Worm (Caenorhabditis elegans): ENCODE results near the gene frm-7.

The frm-7 gene

ce11 chrV:12299244-12299766 lies 3.0 kb upstream of the frm-7 start:
- TF ChIP-seq lin-14 (GFP tag; optimal IDR thresholded peaks at IDR 0.05) (peak; percentile 35), skn-1 (tag; optimal IDR thresholded peaks at IDR 0.05) (no peak), nhr-20 (tag; optimal IDR thresholded peaks at IDR 0.05) (peak; percentile 46), hpl-2 (GFP tag; optimal IDR thresholded peaks at IDR 0.05) (no peak), nhr-71 (tag; optimal IDR thresholded peaks at IDR 0.05) (peak; percentile 15), nhr-12 (tag; optimal IDR thresholded peaks at IDR 0.05) (no peak), efl-1 (optimal IDR thresholded peaks at IDR 0.05) (no peak), efl-1 (GFP tag; optimal IDR thresholded peaks at IDR 0.05 in 1 of 2) (peak in 1 of 2 experiments; percentile 36), blmp-1 (tag; optimal IDR thresholded peaks at IDR 0.05) (peak; percentile 53), xbp-1 (tag; optimal IDR thresholded peaks at IDR 0.05) (no peak), nhr-85 (tag) (peak; percentile 90), lin-13 (GFP tag; optimal IDR thresholded peaks at IDR 0.05) (no peak), elt-3 (tag; optimal IDR thresholded peaks at IDR 0.05) (peak in 2 of 6 experiments; percentile 6 to 23), fkh-10 (GFP tag; optimal IDR thresholded peaks at IDR 0.05) (no peak), nhr-19 (GFP tag; conservative IDR thresholded peaks at IDR 0.05) (0 out of 2 replicates have a peak, but pooled peaks have one; percentile 7)

ce11 chrV:12300166-12300565 lies 2.1 kb upstream of the frm-7 start:
- TF ChIP-seq fkh-10 (GFP tag; optimal IDR thresholded peaks at IDR 0.05) (no peak), lir-3 (tag; optimal IDR thresholded peaks at IDR 0.05; ENCODE audit: poor library complexity) (peak; percentile 43), mdl-1 (tag; optimal IDR thresholded peaks at IDR 0.05) (peak in 1 of 2 experiments; percentile 84), hpl-2 (GFP tag; optimal IDR thresholded peaks at IDR 0.05) (no peak), nhr-11 (tag; optimal IDR thresholded peaks at IDR 0.05) (no peak), nhr-71 (tag; optimal IDR thresholded peaks at IDR 0.05) (peak; percentile 81), elt-2 (tag; optimal IDR thresholded peaks at IDR 0.05) (peak; percentile 43), fos-1 (tag; optimal IDR thresholded peaks at IDR 0.05) (peak; percentile 62), elt-3 (tag; optimal IDR thresholded peaks at IDR 0.05) (peak in 3 of 6 experiments; percentile 83 to 92 (median 89)), fkh-8 (tag; optimal IDR thresholded peaks at IDR 0.05) (no peak), sptf-1 (tag; optimal IDR thresholded peaks at IDR 0.05) (no peak), nhr-76 (tag; optimal IDR thresholded peaks at IDR 0.05) (no peak), jun-1 (tag; optimal IDR thresholded peaks at IDR 0.05) (peak; percentile 77), C16A3.4 (tag; optimal IDR thresholded peaks at IDR 0.05) (peak; percentile 76), hlh-17 (GFP tag; optimal IDR thresholded peaks at IDR 0.05; ENCODE audit: borderline replicate concordance) (no peak), lin-13 (GFP tag; optimal IDR thresholded peaks at IDR 0.05) (peak; percentile 50), nhr-85 (tag) (peak; percentile 96), hlh-4 (tag; optimal IDR thresholded peaks at IDR 0.05) (no peak), unc-130 (tag; optimal IDR thresholded peaks at IDR 0.05) (peak; percentile 50), Y116A8C.19 (tag; optimal IDR thresholded peaks at IDR 0.05; ENCODE audit: borderline replicate concordance) (no peak), pag-3 (tag; optimal IDR thresholded peaks at IDR 0.05; ENCODE audit: borderline replicate concordance, insufficient read depth) (no peak), nhr-77 (tag; optimal IDR thresholded peaks at IDR 0.05) (peak; percentile 64), nhr-84 (tag; optimal IDR thresholded peaks at IDR 0.05) (no peak), ceh-88 (GFP tag; IDR thresholded peaks at IDR 0.05) (no peak), xbp-1 (tag; optimal IDR thresholded peaks at IDR 0.05) (peak; percentile 18), egl-13 (tag; optimal IDR thresholded peaks at IDR 0.05) (no peak), zag-1 (tag; optimal IDR thresholded peaks at IDR 0.05) (no peak), sox-4 (tag; optimal IDR thresholded peaks at IDR 0.05) (no peak), aha-1 (tag; optimal IDR thresholded peaks at IDR 0.05) (no peak), lin-14 (GFP tag; optimal IDR thresholded peaks at IDR 0.05) (peak; percentile 84), swsn-7 (tag; optimal IDR thresholded peaks at IDR 0.05) (peak; percentile 37), skn-1 (tag; optimal IDR thresholded peaks at IDR 0.05) (peak; percentile 60), snu-23 (GFP tag; optimal IDR thresholded peaks at IDR 0.05) (peak; percentile 76), mep-1 (tag; optimal IDR thresholded peaks at IDR 0.05) (peak; percentile 73), rnt-1 (tag; optimal IDR thresholded peaks at IDR 0.05) (no peak), ceh-82 (tag; optimal IDR thresholded peaks at IDR 0.05) (peak; percentile 5 to 28 (median 19)), snpc-4 (tag; optimal IDR thresholded peaks at IDR 0.05) (no peak), grh-1 (GFP tag; IDR thresholded peaks at IDR 0.05) (peak; percentile 61; the same call in 1 of the 2 replicates), efl-1 (optimal IDR thresholded peaks at IDR 0.05) (peak; percentile 58 to 72), efl-1 (GFP tag; optimal IDR thresholded peaks at IDR 0.05 in 1 of 2) (peak; percentile 3 to 91), nhr-47 (tag; optimal IDR thresholded peaks at IDR 0.05) (peak; percentile 35), ztf-4 (tag; optimal IDR thresholded peaks at IDR 0.05) (no peak), pax-3 (tag; optimal IDR thresholded peaks at IDR 0.05) (no peak), zip-4 (GFP tag; optimal IDR thresholded peaks at IDR 0.05) (no peak), tlp-1 (tag; optimal IDR thresholded peaks at IDR 0.05) (no peak)

Data from whole organism, L1 larva.